Fruit fly (Drosophila melanogaster) whole organism, prepupa: Measurements from ENCODE around the gene MED14.

ENCODE experiments used
- CG10631 ChIP-seq: fragments of 200-800 bp; sonication (Bioruptor generic); optimal IDR thresholded peaks from 2 replicates; lab custom pipeline; 2016; ENCODE audit warnings: missing biosample characterization, missing genetic modification characterization
- CG11294 ChIP-seq: fragments of 200-800 bp; sonication (Bioruptor generic); IDR thresholded peaks from 2 replicates; pipeline ENCODE4 v1.3.6; 2022; ENCODE audit warnings: missing biosample characterization, missing genetic modification characterization
- CG11902 ChIP-seq: fragments of 200-800 bp; sonication (Bioruptor generic); optimal IDR thresholded peaks from 3 replicates; lab custom pipeline; 2016; ENCODE audit warnings: missing biosample characterization, missing genetic modification characterization
- CG1621 ChIP-seq: fragments of 200-800 bp; sonication (Bioruptor generic); optimal IDR thresholded peaks from 3 replicates; lab custom pipeline; 2018; ENCODE audit warnings: missing biosample characterization, mild to moderate bottlenecking, missing genetic modification characterization
- CG16779 ChIP-seq: fragments of 200-800 bp; sonication (Bioruptor generic); optimal IDR thresholded peaks from 3 replicates; lab custom pipeline; 2017; ENCODE audit warnings: missing biosample characterization, mild to moderate bottlenecking, missing genetic modification characterization
- CG3032 ChIP-seq: fragments of 200-800 bp; optimal IDR thresholded peaks from 2 replicates; lab custom pipeline; 2019; ENCODE audit warnings: missing biosample characterization, mild to moderate bottlenecking, missing genetic modification characterization, moderate library complexity
- CG31627 ChIP-seq: fragments of 200-800 bp; sonication (Bioruptor generic); optimal IDR thresholded peaks from 3 replicates; lab custom pipeline; 2016; ENCODE audit warnings: missing biosample characterization, missing genetic modification characterization
- CG32006 ChIP-seq: fragments of 200-800 bp; sonication (Bioruptor generic); optimal IDR thresholded peaks from 3 replicates; lab custom pipeline; 2017; ENCODE audit warnings: missing biosample characterization, mild to moderate bottlenecking, missing genetic modification characterization
- CG34406 ChIP-seq: fragments of 200-800 bp; sonication (Bioruptor generic); optimal IDR thresholded peaks from 3 replicates; lab custom pipeline; 2016; ENCODE audit warnings: missing biosample characterization, missing genetic modification characterization
- CG4318 ChIP-seq: fragments of 200-800 bp; sonication (Bioruptor generic); optimal IDR thresholded peaks from 3 replicates; lab custom pipeline; 2017; ENCODE audit warnings: missing biosample characterization, mild to moderate bottlenecking, missing genetic modification characterization
- CG6276 ChIP-seq: fragments of 200-800 bp; sonication (Bioruptor generic); optimal IDR thresholded peaks from 2 replicates; lab custom pipeline; 2017; ENCODE audit warnings: missing biosample characterization, mild to moderate bottlenecking, missing genetic modification characterization
- CG6792 ChIP-seq: fragments of 200-800 bp; sonication (Bioruptor generic); optimal IDR thresholded peaks from 3 replicates; lab custom pipeline; 2016; ENCODE audit warnings: missing biosample characterization, missing genetic modification characterization
- CG6808 ChIP-seq: fragments of 200-800 bp; sonication (Bioruptor generic); optimal IDR thresholded peaks from 3 replicates; lab custom pipeline; 2017; ENCODE audit warnings: missing biosample characterization, missing genetic modification characterization, mild to moderate bottlenecking, moderate library complexity, missing genetic modification reagents
- CG6854 ChIP-seq: fragments of 200-800 bp; sonication (Bioruptor generic); optimal IDR thresholded peaks from 2 replicates; lab custom pipeline; 2017; ENCODE audit warnings: missing biosample characterization, mild to moderate bottlenecking, missing genetic modification characterization
- CG7368 ChIP-seq: fragments of 200-800 bp; sonication (Bioruptor generic); optimal IDR thresholded peaks from 3 replicates; lab custom pipeline; 2016; ENCODE audit warnings: missing biosample characterization, missing genetic modification characterization
- CG8319 ChIP-seq: fragments of 200-800 bp; sonication (Bioruptor generic); optimal IDR thresholded peaks from 3 replicates; lab custom pipeline; 2016; ENCODE audit warnings: missing biosample characterization, missing genetic modification characterization
- CG8632 ChIP-seq: fragments of 200-800 bp; sonication (Bioruptor generic); optimal IDR thresholded peaks from 3 replicates; lab custom pipeline; 2016; ENCODE audit warnings: missing biosample characterization, missing genetic modification characterization
- CG9139 ChIP-seq: fragments of 200-800 bp; sonication (Bioruptor generic); optimal IDR thresholded peaks from 3 replicates; lab custom pipeline; 2017; ENCODE audit warnings: missing biosample characterization, mild to moderate bottlenecking, missing genetic modification characterization
- Eip75B ChIP-seq: fragments of 200-800 bp; sonication (Bioruptor generic); optimal IDR thresholded peaks from 3 replicates; lab custom pipeline; 2016; ENCODE audit warnings: missing biosample characterization, missing genetic modification characterization
- Eip93F ChIP-seq: fragments of 200-800 bp; sonication (Bioruptor generic); optimal IDR thresholded peaks from 2 replicates; lab custom pipeline; 2016; ENCODE audit warnings: missing biosample characterization, mild to moderate bottlenecking, missing genetic modification characterization
- Ets21C ChIP-seq: fragments of 200-800 bp; sonication (Bioruptor generic); optimal IDR thresholded peaks from 3 replicates; lab custom pipeline; 2016; ENCODE audit warnings: missing biosample characterization, missing genetic modification characterization
- Gug ChIP-seq: fragments of 200-800 bp; sonication (Bioruptor generic); IDR thresholded peaks from 2 replicates; pipeline ENCODE4 v1.3.6; 2022; ENCODE audit warnings: missing biosample characterization, missing genetic modification characterization
- Hr38 ChIP-seq: sonication (Bioruptor generic); optimal IDR thresholded peaks from 2 replicates; lab custom pipeline; 2016; ENCODE audit warnings: missing biosample characterization, missing genetic modification characterization
- Hr39 ChIP-seq: fragments of 200-800 bp; sonication (Bioruptor generic); optimal IDR thresholded peaks from 2 replicates; lab custom pipeline; 2016; ENCODE audit warnings: missing biosample characterization, missing genetic modification characterization
- Lpt ChIP-seq: fragments of 200-800 bp; sonication (Bioruptor generic); optimal IDR thresholded peaks from 3 replicates; lab custom pipeline; 2016; ENCODE audit warnings: missing biosample characterization, missing genetic modification characterization
- OdsH ChIP-seq: fragments of 200-800 bp; sonication (Bioruptor generic); optimal IDR thresholded peaks from 3 replicates; lab custom pipeline; 2016; ENCODE audit warnings: missing biosample characterization, missing genetic modification characterization
- Smox ChIP-seq: fragments of 200-800 bp; sonication (Bioruptor generic); optimal IDR thresholded peaks from 3 replicates; lab custom pipeline; 2016; ENCODE audit warnings: missing biosample characterization, missing genetic modification characterization
- Sox102F ChIP-seq: fragments of 200-800 bp; sonication (Bioruptor generic); optimal IDR thresholded peaks from 2 replicates; lab custom pipeline; 2016; ENCODE audit warnings: missing biosample characterization, mild to moderate bottlenecking, missing genetic modification characterization
- Sox14 ChIP-seq: fragments of 200-800 bp; sonication (Bioruptor generic); optimal IDR thresholded peaks from 3 replicates; lab custom pipeline; 2016; ENCODE audit warnings: missing biosample characterization, missing genetic modification characterization
- Sox15 ChIP-seq: fragments of 200-800 bp; sonication (Bioruptor generic); optimal IDR thresholded peaks from 3 replicates; lab custom pipeline; 2016; ENCODE audit warnings: missing biosample characterization, missing genetic modification characterization
- achi ChIP-seq: fragments of 200-800 bp; sonication (Bioruptor generic); optimal IDR thresholded peaks from 3 replicates; lab custom pipeline; 2016; ENCODE audit warnings: missing biosample characterization, missing genetic modification characterization
- acj6 ChIP-seq: fragments of 200-800 bp; sonication (Bioruptor generic); optimal IDR thresholded peaks from 3 replicates; lab custom pipeline; 2016; ENCODE audit warnings: missing biosample characterization, missing genetic modification characterization
- cyc ChIP-seq: fragments of 200-800 bp; sonication (Bioruptor generic); optimal IDR thresholded peaks from 3 replicates; lab custom pipeline; 2016; ENCODE audit warnings: missing biosample characterization, missing genetic modification characterization
- dac ChIP-seq: fragments of 200-800 bp; sonication (Bioruptor generic); optimal IDR thresholded peaks from 2 replicates; lab custom pipeline; 2017; ENCODE audit warnings: missing biosample characterization, mild to moderate bottlenecking, missing genetic modification characterization
- dsx ChIP-seq: fragments of 200-800 bp; optimal IDR thresholded peaks from 3 replicates; lab custom pipeline; 2019; ENCODE audit warnings: missing biosample characterization, mild to moderate bottlenecking, missing genetic modification characterization, moderate library complexity; ENCODE audit not compliant: poor library complexity, severe bottlenecking
- eg ChIP-seq: fragments of 200-800 bp; sonication (Bioruptor generic); IDR thresholded peaks from 3 replicates; pipeline ENCODE4 v1.3.6; 2022; ENCODE audit warnings: missing biosample characterization, missing genetic modification characterization
- esn ChIP-seq: fragments of 200-800 bp; sonication (Bioruptor generic); optimal IDR thresholded peaks from 2 replicates; lab custom pipeline; 2016; ENCODE audit warnings: missing biosample characterization, mild to moderate bottlenecking, missing genetic modification characterization, moderate library complexity
- fd59A ChIP-seq: fragments of 200-800 bp; sonication (Bioruptor generic); optimal IDR thresholded peaks from 2 replicates; lab custom pipeline; 2017; ENCODE audit warnings: missing biosample characterization, mild to moderate bottlenecking, missing genetic modification characterization, missing genetic modification reagents
- fkh ChIP-seq: fragments of 200-800 bp; sonication (Bioruptor generic); optimal IDR thresholded peaks from 3 replicates; lab custom pipeline; 2017; ENCODE audit warnings: missing biosample characterization, mild to moderate bottlenecking, missing genetic modification characterization, moderate library complexity
- lz ChIP-seq: fragments of 200-800 bp; sonication (Bioruptor generic); optimal IDR thresholded peaks from 3 replicates; lab custom pipeline; 2016; ENCODE audit warnings: missing biosample characterization, missing genetic modification characterization
- net ChIP-seq: fragments of 200-800 bp; sonication (Bioruptor generic); optimal IDR thresholded peaks from 3 replicates; lab custom pipeline; 2016; ENCODE audit warnings: missing biosample characterization, missing genetic modification characterization
- salr ChIP-seq, 2 experiments: fragments of 200-800 bp; sonication (Bioruptor generic); optimal IDR thresholded peaks; 3 replicates each; lab custom pipeline; 2016 to 2018; ENCODE audit warnings: missing biosample characterization in 2 of 2, missing genetic modification characterization in 2 of 2, mild to moderate bottlenecking in 1 of 2
- spab ChIP-seq: fragments of 200-800 bp; sonication (Bioruptor generic); optimal IDR thresholded peaks from 2 replicates; lab custom pipeline; 2017; ENCODE audit warnings: missing biosample characterization, mild to moderate bottlenecking, missing genetic modification characterization, missing genetic modification reagents
- vri ChIP-seq: fragments of 200-800 bp; sonication (Bioruptor generic); optimal IDR thresholded peaks from 3 replicates; lab custom pipeline; 2016; ENCODE audit warnings: missing biosample characterization, mild to moderate bottlenecking, missing genetic modification characterization

The MED14 gene

DNA sequence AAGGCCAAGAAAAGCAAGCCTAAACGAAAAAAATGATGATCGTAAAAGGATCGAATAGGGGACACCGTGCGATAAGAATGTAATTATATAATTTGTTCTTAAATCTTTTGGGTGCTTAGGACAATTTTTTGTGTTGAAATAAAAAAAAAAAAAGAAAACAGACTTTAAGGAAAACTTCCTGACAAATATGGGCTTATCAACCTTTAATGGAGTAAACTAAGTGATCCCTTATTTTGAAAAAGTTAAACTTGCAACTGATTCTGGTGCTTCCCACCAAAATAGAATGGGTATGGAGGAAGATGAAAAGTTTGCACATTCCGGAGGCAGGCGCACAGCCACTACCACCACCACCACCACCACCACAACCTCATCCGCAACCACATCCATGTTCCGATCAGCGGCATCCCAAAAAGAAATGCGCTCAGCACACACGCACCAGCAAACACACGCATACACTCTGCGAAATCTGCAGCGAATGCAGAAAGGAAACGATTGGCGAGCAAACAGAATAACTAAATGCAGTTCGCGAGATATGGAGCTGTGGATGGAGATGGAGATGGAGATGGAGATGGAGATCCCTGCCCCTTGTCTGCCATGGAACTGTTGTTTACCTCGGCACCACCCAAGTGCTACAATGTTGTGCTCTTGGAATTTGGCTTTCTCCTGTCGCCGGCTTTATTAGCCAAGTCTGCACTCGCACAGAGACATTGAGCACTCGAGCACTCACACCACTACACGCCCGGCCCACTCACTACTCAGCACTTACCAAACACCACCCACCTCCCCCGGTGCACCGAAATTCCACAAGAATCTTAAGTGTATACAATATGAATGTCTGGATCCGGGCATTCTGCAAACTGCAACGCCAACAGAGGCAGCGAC is 26.6 kb downstream of the MED14 start (continued):
- TF ChIP-seq vri (GFP tag; lab: Kevin White, UChicago), result peak; percentile 80
- peak; percentile 77 for TF ChIP-seq CG32006
- peak; percentile 86 for TF ChIP-seq CG34406
- peak; percentile 54 for TF ChIP-seq CG4318 (GFP tag; lab: Kevin White, UChicago)
- peak; percentile 87 for TF ChIP-seq OdsH (GFP tag; lab: Kevin White, UChicago)
- TF ChIP-seq CG7368, result peak; percentile 68
- peak; percentile 90 for TF ChIP-seq acj6 (GFP tag; lab: Kevin White, UChicago)
- peak; percentile 87 for TF ChIP-seq achi (GFP tag; lab: Kevin White, UChicago)
- TF ChIP-seq Eip93F (GFP tag; lab: Kevin White, UChicago), result peak; percentile 63
- peak; percentile 74 for TF ChIP-seq CG6808
- peak; percentile 76 for TF ChIP-seq Sox15 (GFP tag; lab: Kevin White, UChicago)
- TF ChIP-seq CG6854 (GFP tag; lab: Kevin White, UChicago), result peak; percentile 33
- peak; percentile 76 for TF ChIP-seq CG9139 (GFP tag; lab: Kevin White, UChicago)
- TF ChIP-seq CG11294, result no peak
- TF ChIP-seq lz (GFP tag; lab: Kevin White, UChicago), result peak; percentile 92
- peak; percentile 82 for TF ChIP-seq spab (GFP tag; lab: Kevin White, UChicago)
- TF ChIP-seq CG8319 (GFP tag; lab: Kevin White, UChicago), result peak; percentile 43
- TF ChIP-seq CG1621 (tag; lab: Kevin White, UChicago), result peak; percentile 30
- peak; percentile 92 for TF ChIP-seq Sox14 (GFP tag; lab: Kevin White, UChicago)
- TF ChIP-seq CG8632 (GFP tag; lab: Kevin White, UChicago), result peak; percentile 81
- TF ChIP-seq CG11902 (GFP tag; lab: Kevin White, UChicago), result peak; percentile 66
- TF ChIP-seq Ets21C (GFP tag; lab: Kevin White, UChicago), result peak; percentile 84
- TF ChIP-seq net (GFP tag; lab: Kevin White, UChicago), result peak; percentile 76
- TF ChIP-seq Smox, result peak; percentile 89
- TF ChIP-seq dsx (GFP tag; lab: Kevin White, UChicago), result peak; percentile 98
- TF ChIP-seq Hr38 (GFP tag; lab: Kevin White, UChicago), result no peak
- peak; percentile 90 for TF ChIP-seq Sox102F (GFP tag; lab: Kevin White, UChicago)
- peak; percentile 90 for TF ChIP-seq Hr39 (GFP tag; lab: Kevin White, UChicago)
- peak; percentile 87 for TF ChIP-seq CG6792 (GFP tag; lab: Kevin White, UChicago)
- peak; percentile 89 for TF ChIP-seq cyc (GFP tag; lab: Kevin White, UChicago)
- TF ChIP-seq esn (GFP tag; lab: Kevin White, UChicago), result peak; percentile 94
- TF ChIP-seq Gug, result peak; percentile 38

- TF ChIP-seq CG4318 (GFP tag; lab: Kevin White, UChicago) (peak; percentile 83), CG16779 (tag; lab: Kevin White, UChicago) (peak; percentile 86), CG8319 (GFP tag; lab: Kevin White, UChicago) (peak; percentile 87), CG6854 (GFP tag; lab: Kevin White, UChicago) (peak; percentile 92), CG34406 (peak; percentile 92), Lpt (peak; percentile 77), fkh (peak; percentile 34), CG11294 (peak; percentile 53; the same call in 1 of the 2 replicates), Hr38 (GFP tag; lab: Kevin White, UChicago) (no peak), CG6276 (GFP tag; lab: Kevin White, UChicago) (peak; percentile 82), Eip75B (peak; percentile 95), CG10631 (GFP tag; lab: Kevin White, UChicago) (peak; percentile 94), fd59A (GFP tag; lab: Kevin White, UChicago) (peak; percentile 95), Sox14 (GFP tag; lab: Kevin White, UChicago) (peak; percentile 94), CG31627 (GFP tag; lab: Kevin White, UChicago) (peak; percentile 94), CG3032 (tag; lab: Kevin White, UChicago) (peak; percentile 96), salr (GFP tag; optimal IDR thresholded peaks at IDR 0.05; lab: Kevin White, UChicago) (peak; percentile 82 to 91), dac (GFP tag; lab: Kevin White, UChicago) (peak; percentile 69), vri (GFP tag; lab: Kevin White, UChicago) (peak; percentile 96), CG8632 (GFP tag; lab: Kevin White, UChicago) (peak; percentile 91), CG6808 (peak; percentile 94), eg (GFP tag; lab: Robert Waterston, UW) (peak; percentile 74), CG32006 (peak; percentile 89)
These were observed 28.3 kb downstream of the MED14 start for dm6 chr3L:621097-621967.
